Fruit fly (Drosophila melanogaster) whole organism, wandering third instar larva: Measurements from ENCODE around the gene bun.
A peak's percentile ranks its signal among the peaks of the same experiment; 100 is the strongest.

Experiments
- CG9705 ChIP-seq: fragments of 200-800 bp; sonication (Bioruptor generic); optimal IDR thresholded peaks from 2 replicates; lab custom pipeline; 2018; ENCODE audit warnings: missing biosample characterization, mild to moderate bottlenecking, missing genetic modification characterization
- Hr78 ChIP-seq: fragments of >200 bp; optimal IDR thresholded peaks from 2 replicates; lab custom pipeline; 2017; ENCODE audit warnings: missing biosample characterization, missing genetic modification characterization
- Myc ChIP-seq: fragments of >200 bp; optimal IDR thresholded peaks from 2 replicates; lab custom pipeline; 2017
- brk ChIP-seq: fragments of 200-800 bp; sonication (Bioruptor generic); optimal IDR thresholded peaks from 2 replicates; lab custom pipeline; 2016; ENCODE audit warnings: missing biosample characterization, mild to moderate bottlenecking, missing genetic modification characterization
- dsf ChIP-seq: sonication (Bioruptor generic); optimal IDR thresholded peaks from 2 replicates; lab custom pipeline; 2016; ENCODE audit warnings: missing biosample characterization, missing genetic modification characterization, borderline replicate concordance
- h ChIP-seq: fragments of 200-800 bp; sonication (Bioruptor generic); optimal IDR thresholded peaks from 3 replicates; lab custom pipeline; 2016; ENCODE audit warnings: missing biosample characterization, mild to moderate bottlenecking, missing genetic modification characterization
- psq ChIP-seq: fragments of 200-800 bp; sonication (Bioruptor generic); optimal IDR thresholded peaks from 3 replicates; lab custom pipeline; 2017; ENCODE audit warnings: missing biosample characterization, mild to moderate bottlenecking, missing genetic modification characterization, moderate library complexity
- sage ChIP-seq: fragments of 200-800 bp; sonication (Bioruptor generic); optimal IDR thresholded peaks from 2 replicates; lab custom pipeline; 2016; ENCODE audit warnings: missing biosample characterization, mild to moderate bottlenecking, missing genetic modification characterization
- tai ChIP-seq: sonication (Bioruptor generic); optimal IDR thresholded peaks from 2 replicates; lab custom pipeline; 2016; ENCODE audit warnings: missing biosample characterization, missing genetic modification characterization
- usp ChIP-seq: fragments of >200 bp; optimal IDR thresholded peaks from 2 replicates; lab custom pipeline; 2017; ENCODE audit warnings: missing biosample characterization, missing genetic modification characterization

DNA sequence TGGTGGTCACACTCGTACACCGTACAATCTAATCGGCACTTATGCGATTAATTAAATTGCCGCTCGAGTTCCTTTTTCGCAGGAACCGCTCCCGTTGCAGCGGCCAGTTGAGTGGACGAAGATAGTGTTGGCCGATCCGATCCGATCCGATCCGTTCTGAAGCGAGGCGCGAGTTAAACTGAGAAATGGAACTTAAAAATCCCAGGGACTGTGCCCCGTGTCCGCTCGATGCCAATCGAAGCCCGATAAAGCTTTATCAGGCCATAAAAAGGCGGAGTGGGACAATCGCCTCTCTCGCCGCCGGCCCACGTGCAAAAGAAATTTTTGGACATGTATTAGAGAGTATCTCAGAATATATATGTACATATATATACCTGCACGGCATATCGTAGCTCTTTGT is 100.7 kb downstream of the bun start, which contains the start of gene Oatp33Ea:
- TF ChIP-seq psq: no peak
- TF ChIP-seq dsf (GFP tag; lab: Kevin White, UChicago): no peak
- TF ChIP-seq usp: no peak
- TF ChIP-seq CG9705: no peak
- no peak for TF ChIP-seq brk (GFP tag; lab: Kevin White, UChicago)
- no peak for TF ChIP-seq sage (GFP tag; lab: Kevin White, UChicago)
- TF ChIP-seq h (GFP tag; lab: Kevin White, UChicago): peak; percentile 5
- TF ChIP-seq Hr78: no peak
- TF ChIP-seq Myc (lab: Kevin White, UChicago): no peak
- TF ChIP-seq tai (GFP tag; lab: Kevin White, UChicago): no peak
